Worm (Caenorhabditis elegans): Measurements from ENCODE around the gene fbxa-128.
"Not testable (repeated sequence)": the region's sequence is repeated elsewhere in the genome, so short reads cannot be mapped to it uniquely, and the experiment has no call there.

Gene fbxa-128

ce11 chrIII:11138922-11139321 is at the start of gene fbxa-128:
Gene fbxa-128 (minus strand): TSS chrIII:11139113.
- TF ChIP-seq him-1 (tag; optimal IDR thresholded peaks at IDR 0.05) = no peak
- no peak for TF ChIP-seq dao-5 (tag; optimal IDR thresholded peaks at IDR 0.05)
- TF ChIP-seq W03F9.2 (tag; optimal IDR thresholded peaks at IDR 0.05) = no peak

ce11 chrIII:11188132-11188531 is 49.2 kb upstream of the fbxa-128 start:
- TF ChIP-seq dao-5 (tag; optimal IDR thresholded peaks at IDR 0.05) = no peak
- TF ChIP-seq him-1 (tag; optimal IDR thresholded peaks at IDR 0.05) = no peak
- no peak for TF ChIP-seq W03F9.2 (tag; optimal IDR thresholded peaks at IDR 0.05)

ce11 chrIII:11185483-11186115 is 46.7 kb upstream of the fbxa-128 start:
- TF ChIP-seq dao-5 (tag; optimal IDR thresholded peaks at IDR 0.05) (peak; percentile 35), him-1 (tag; optimal IDR thresholded peaks at IDR 0.05) (peak; percentile 51), W03F9.2 (tag; optimal IDR thresholded peaks at IDR 0.05) (no peak)

ce11 chrIII:11175642-11176217 is 36.8 kb upstream of the fbxa-128 start:
- TF ChIP-seq W03F9.2 (tag; optimal IDR thresholded peaks at IDR 0.05) = no peak
- no peak for TF ChIP-seq him-1 (tag; optimal IDR thresholded peaks at IDR 0.05)
- no peak for TF ChIP-seq dao-5 (tag; optimal IDR thresholded peaks at IDR 0.05)

- TF ChIP-seq dao-5 (tag; optimal IDR thresholded peaks at IDR 0.05) = no peak
- no peak for TF ChIP-seq W03F9.2 (tag; optimal IDR thresholded peaks at IDR 0.05)
- no peak for TF ChIP-seq him-1 (tag; optimal IDR thresholded peaks at IDR 0.05)
Observed at ce11 chrIII:11172232-11172713, 33.4 kb upstream of the fbxa-128 start.

- TF ChIP-seq dao-5 (tag; optimal IDR thresholded peaks at IDR 0.05) (no peak), W03F9.2 (tag; optimal IDR thresholded peaks at IDR 0.05) (no peak)
Observed at ce11 chrIII:11170509-11170908, 31.6 kb upstream of the fbxa-128 start.

- TF ChIP-seq W03F9.2 (tag; optimal IDR thresholded peaks at IDR 0.05) (no peak), him-1 (tag; optimal IDR thresholded peaks at IDR 0.05) (no peak), dao-5 (tag; optimal IDR thresholded peaks at IDR 0.05) (no peak)
Observed at ce11 chrIII:11169680-11170079, 30.8 kb upstream of the fbxa-128 start.

ce11 chrIII:11157916-11158315 is 19.0 kb upstream of the fbxa-128 start:
- TF ChIP-seq W03F9.2 (tag; optimal IDR thresholded peaks at IDR 0.05) (no peak), dao-5 (tag; optimal IDR thresholded peaks at IDR 0.05) (no peak), him-1 (tag; optimal IDR thresholded peaks at IDR 0.05) (no peak)

- TF ChIP-seq W03F9.2 (tag; optimal IDR thresholded peaks at IDR 0.05) = no peak
- no peak for TF ChIP-seq dao-5 (tag; optimal IDR thresholded peaks at IDR 0.05)
- no peak for TF ChIP-seq him-1 (tag; optimal IDR thresholded peaks at IDR 0.05)
Observed at ce11 chrIII:11157099-11157498, 18.2 kb upstream of the fbxa-128 start, which contains the start of gene Y47D3A.31. Gene Y47D3A.31 (minus strand): TSS chrIII:11157199.

ce11 chrIII:11154527-11154926 is 15.6 kb upstream of the fbxa-128 start, which contains the start of gene cku-70:
Gene cku-70 (plus strand): TSS chrIII:11154827.
- TF ChIP-seq W03F9.2 (tag; optimal IDR thresholded peaks at IDR 0.05) (no peak), dao-5 (tag; optimal IDR thresholded peaks at IDR 0.05) (no peak), him-1 (tag; optimal IDR thresholded peaks at IDR 0.05) (no peak)

ce11 chrIII:11149254-11149876 is 10.5 kb upstream of the fbxa-128 start:
- TF ChIP-seq him-1 (tag; optimal IDR thresholded peaks at IDR 0.05) (no peak), dao-5 (tag; optimal IDR thresholded peaks at IDR 0.05) (no peak), W03F9.2 (tag; optimal IDR thresholded peaks at IDR 0.05) (no peak)

- TF ChIP-seq him-1 (tag; optimal IDR thresholded peaks at IDR 0.05) (no peak), W03F9.2 (tag; optimal IDR thresholded peaks at IDR 0.05) (no peak), dao-5 (tag; optimal IDR thresholded peaks at IDR 0.05) (no peak)
Observed at ce11 chrIII:11142908-11143307, 4.0 kb upstream of the fbxa-128 start.

ce11 chrIII:11141791-11142490 is 3.0 kb upstream of the fbxa-128 start, which contains the start of the genes Y47D3A.1 and pola-1:
Gene Y47D3A.1 (minus strand): TSS chrIII:11141841.
Gene pola-1 (plus strand): TSS chrIII:11142448.
- TF ChIP-seq W03F9.2 (tag; optimal IDR thresholded peaks at IDR 0.05) (peak; percentile 85), dao-5 (tag; optimal IDR thresholded peaks at IDR 0.05) (no peak)

ce11 chrIII:11131475-11131874 is 7.4 kb downstream of the fbxa-128 start, which contains the start of gene pha-1:
Gene pha-1 (plus strand): TSS chrIII:11131775.
- not testable (repeated sequence) for TF ChIP-seq W03F9.2, dao-5, him-1 (tag; optimal IDR thresholded peaks at IDR 0.05)

All from whole organism, L4/young adult.